Fruit fly (Drosophila melanogaster) whole organism, embryonic: Measurements from ENCODE around the gene RhoBTB.

ENCODE experiments used
- Antp ChIP-seq: fragments of 200-800 bp; sonication (Bioruptor generic); optimal IDR thresholded peaks from 3 replicates; lab custom pipeline; 2016; ENCODE audit warnings: missing biosample characterization, missing genetic modification characterization
- Asciz ChIP-seq: fragments of 200-800 bp; sonication (Bioruptor generic); optimal IDR thresholded peaks from 2 replicates; lab custom pipeline; 2017; ENCODE audit warnings: missing biosample characterization, mild to moderate bottlenecking, missing genetic modification characterization, missing genetic modification reagents
- Atf3 ChIP-seq: fragments of 200-800 bp; sonication (Bioruptor generic); optimal IDR thresholded peaks from 3 replicates; lab custom pipeline; 2016; ENCODE audit warnings: missing biosample characterization, missing genetic modification characterization
- Awh ChIP-seq: fragments of 200-800 bp; sonication (Bioruptor generic); IDR thresholded peaks from 2 replicates; pipeline ENCODE4, ENCODE4 v1.3.6; 2022; ENCODE audit warnings: missing biosample characterization, missing genetic modification characterization
- BEAF-32 ChIP-seq: fragments of 200-800 bp; sonication (Bioruptor generic); optimal IDR thresholded peaks from 3 replicates; lab custom pipeline; 2017; ENCODE audit warnings: missing biosample characterization, missing genetic modification characterization, mild to moderate bottlenecking, moderate library complexity, missing genetic modification reagents
- CG11247 ChIP-seq: fragments of 200-800 bp; sonication (Bioruptor generic); IDR thresholded peaks from 2 replicates; pipeline ENCODE4 v1.3.6; 2022; ENCODE audit warnings: missing biosample characterization, missing genetic modification characterization
- CG12071 ChIP-seq: fragments of 200-800 bp; sonication (Bioruptor generic); optimal IDR thresholded peaks from 3 replicates; lab custom pipeline; 2018; ENCODE audit warnings: missing biosample characterization, mild to moderate bottlenecking, missing genetic modification characterization
- CG12104 ChIP-seq: fragments of 200-800 bp; sonication (Bioruptor generic); optimal IDR thresholded peaks from 3 replicates; lab custom pipeline; 2016; ENCODE audit warnings: missing biosample characterization, missing genetic modification characterization
- CG13123 ChIP-seq: fragments of 200-800 bp; sonication (Bioruptor generic); optimal IDR thresholded peaks from 2 replicates; lab custom pipeline; 2016; ENCODE audit warnings: missing biosample characterization, missing genetic modification characterization
- CG15011 ChIP-seq: fragments of 200-800 bp; sonication (Bioruptor generic); optimal IDR thresholded peaks from 3 replicates; lab custom pipeline; 2018; ENCODE audit warnings: missing biosample characterization, mild to moderate bottlenecking, missing genetic modification characterization
- CG1529 ChIP-seq: fragments of 200-800 bp; sonication (Bioruptor generic); optimal IDR thresholded peaks from 3 replicates; lab custom pipeline; 2018; ENCODE audit warnings: missing biosample characterization, missing genetic modification characterization
- CG17186 ChIP-seq: fragments of 200-800 bp; sonication (Bioruptor generic); optimal IDR thresholded peaks from 3 replicates; lab custom pipeline; 2017; ENCODE audit warnings: missing biosample characterization, missing genetic modification reagents, missing genetic modification characterization
- CG17802 ChIP-seq: fragments of 200-800 bp; sonication (Bioruptor generic); optimal IDR thresholded peaks from 2 replicates; lab custom pipeline; 2018; ENCODE audit warnings: missing biosample characterization, mild to moderate bottlenecking, missing genetic modification characterization, moderate library complexity
- CG18476 ChIP-seq: fragments of 200-800 bp; sonication (Bioruptor generic); optimal IDR thresholded peaks from 2 replicates; lab custom pipeline; 2016; ENCODE audit warnings: missing biosample characterization, mild to moderate bottlenecking, missing genetic modification characterization
- CG2116 ChIP-seq: fragments of 200-800 bp; sonication (Bioruptor generic); optimal IDR thresholded peaks from 3 replicates; lab custom pipeline; 2018; ENCODE audit warnings: missing biosample characterization, mild to moderate bottlenecking, missing genetic modification characterization
- CG32532 ChIP-seq: fragments of 200-800 bp; sonication (Bioruptor generic); IDR thresholded peaks from 2 replicates; pipeline ENCODE4 v1.3.6; 2022; ENCODE audit warnings: missing biosample characterization, missing genetic modification characterization
- CG3407 ChIP-seq: fragments of 200-800 bp; sonication (Bioruptor generic); optimal IDR thresholded peaks from 2 replicates; lab custom pipeline; 2018; ENCODE audit warnings: missing biosample characterization, mild to moderate bottlenecking, missing genetic modification characterization
- CG4328 ChIP-seq: fragments of 200-800 bp; sonication (Bioruptor generic); optimal IDR thresholded peaks from 3 replicates; lab custom pipeline; 2017; ENCODE audit warnings: missing biosample characterization, missing genetic modification reagents, missing genetic modification characterization
- CG4820 ChIP-seq: fragments of 200-800 bp; sonication (Bioruptor generic); optimal IDR thresholded peaks from 3 replicates; lab custom pipeline; 2016; ENCODE audit warnings: missing biosample characterization, missing genetic modification characterization
- CG6654 ChIP-seq: fragments of 200-800 bp; sonication (Bioruptor generic); optimal IDR thresholded peaks from 2 replicates; lab custom pipeline; 2017; ENCODE audit warnings: missing biosample characterization, mild to moderate bottlenecking, missing genetic modification characterization
- CG6791 ChIP-seq: fragments of 200-800 bp; sonication (Bioruptor generic); IDR thresholded peaks from 3 replicates; pipeline ENCODE4 v1.3.6; 2022; ENCODE audit warnings: missing biosample characterization, missing genetic modification characterization; ENCODE audit not compliant: partially characterized antibody
- CG7357 ChIP-seq: fragments of 200-800 bp; sonication (Bioruptor generic); IDR thresholded peaks from 3 replicates; pipeline ENCODE4 v1.3.6; 2022; ENCODE audit warnings: missing biosample characterization, missing genetic modification characterization
- CG7372 ChIP-seq: fragments of 200-800 bp; sonication (Bioruptor generic); IDR thresholded peaks from 2 replicates; pipeline ENCODE4 v1.3.6; 2022; ENCODE audit warnings: missing biosample characterization, missing genetic modification characterization
- CG7839 ChIP-seq: fragments of 200-800 bp; sonication (Bioruptor generic); optimal IDR thresholded peaks from 3 replicates; lab custom pipeline; 2018; ENCODE audit warnings: missing biosample characterization, mild to moderate bottlenecking, missing genetic modification characterization, moderate library complexity
- CG7963 ChIP-seq: fragments of 200-800 bp; sonication (Bioruptor generic); IDR thresholded peaks from 3 replicates; pipeline ENCODE4 v1.3.6; 2022; ENCODE audit warnings: missing biosample characterization, missing genetic modification characterization; ENCODE audit not compliant: partially characterized antibody
- CoRest ChIP-seq: fragments of 200-800 bp; sonication (Bioruptor generic); optimal IDR thresholded peaks from 3 replicates; lab custom pipeline; 2018; ENCODE audit warnings: missing biosample characterization, mild to moderate bottlenecking, missing genetic modification characterization, moderate library complexity
- Elba2 ChIP-seq: fragments of 200-800 bp; sonication (Bioruptor generic); optimal IDR thresholded peaks from 3 replicates; lab custom pipeline; 2016; ENCODE audit warnings: missing biosample characterization, missing genetic modification characterization
- Gsc ChIP-seq: fragments of 200-800 bp; sonication (Bioruptor generic); IDR thresholded peaks from 2 replicates; pipeline ENCODE4 v1.3.6; 2022; ENCODE audit warnings: missing biosample characterization, missing genetic modification characterization
- H2.0 ChIP-seq: fragments of 200-800 bp; sonication (Bioruptor generic); IDR thresholded peaks from 2 replicates; pipeline ENCODE4 v1.3.6; 2022; ENCODE audit warnings: missing biosample characterization, missing genetic modification characterization
- MBD-R2 ChIP-seq: fragments of 200-800 bp; sonication (Bioruptor generic); IDR thresholded peaks from 2 replicates; pipeline ENCODE4 v1.3.6; 2022; ENCODE audit warnings: missing biosample characterization, missing genetic modification characterization
- Mrtf ChIP-seq: fragments of 200-800 bp; sonication (Bioruptor generic); IDR thresholded peaks from 3 replicates; pipeline ENCODE4 v1.3.6; 2022; ENCODE audit warnings: missing biosample characterization, missing genetic modification characterization
- Ptx1 ChIP-seq: fragments of 200-800 bp; sonication (Bioruptor generic); IDR thresholded peaks from 2 replicates; pipeline ENCODE4 v1.3.6; 2022; ENCODE audit warnings: missing biosample characterization, missing genetic modification characterization
- Sox102F ChIP-seq: fragments of 200-800 bp; sonication (Bioruptor generic); optimal IDR thresholded peaks from 2 replicates; lab custom pipeline; 2018; ENCODE audit warnings: missing biosample characterization, mild to moderate bottlenecking, missing genetic modification characterization, moderate library complexity
- Vsx1 ChIP-seq: fragments of 200-800 bp; sonication (Bioruptor generic); optimal IDR thresholded peaks from 2 replicates; lab custom pipeline; 2017; ENCODE audit warnings: missing biosample characterization, mild to moderate bottlenecking, missing genetic modification characterization, missing genetic modification reagents
- bab2 ChIP-seq: fragments of 200-800 bp; sonication (Bioruptor generic); optimal IDR thresholded peaks from 2 replicates; lab custom pipeline; 2016; ENCODE audit warnings: missing biosample characterization, missing genetic modification characterization
- br ChIP-seq: fragments of >200 bp; optimal IDR thresholded peaks from 2 replicates; lab custom pipeline; 2017
- gcm2 ChIP-seq: fragments of 200-800 bp; sonication (Bioruptor generic); optimal IDR thresholded peaks from 2 replicates; lab custom pipeline; 2016; ENCODE audit warnings: missing biosample characterization, missing genetic modification characterization
- ham ChIP-seq: fragments of 200-800 bp; sonication (Bioruptor generic); IDR thresholded peaks from 2 replicates; pipeline ENCODE4 v1.3.6; 2022; ENCODE audit warnings: missing biosample characterization, missing genetic modification characterization
- hbn ChIP-seq: fragments of 200-800 bp; sonication (Bioruptor generic); IDR thresholded peaks from 2 replicates; pipeline ENCODE4 v1.3.6; 2022; ENCODE audit warnings: missing biosample characterization, missing genetic modification characterization; ENCODE audit not compliant: partially characterized antibody
- kni ChIP-seq: fragments of 200-800 bp; sonication (Bioruptor generic); optimal IDR thresholded peaks from 3 replicates; lab custom pipeline; 2017; ENCODE audit warnings: mild to moderate bottlenecking, missing biosample characterization, missing genetic modification reagents, missing genetic modification characterization
- lilli ChIP-seq: fragments of 200-800 bp; sonication (Bioruptor generic); optimal IDR thresholded peaks from 3 replicates; lab custom pipeline; 2016; ENCODE audit warnings: missing biosample characterization, missing genetic modification characterization
- nerfin-2 ChIP-seq: fragments of 200-800 bp; sonication (Bioruptor generic); IDR thresholded peaks from 2 replicates; pipeline ENCODE4 v1.3.6; 2022; ENCODE audit warnings: missing biosample characterization, missing genetic modification characterization; ENCODE audit not compliant: partially characterized antibody
- onecut ChIP-seq: fragments of 200-800 bp; sonication (Bioruptor generic); IDR thresholded peaks from 2 replicates; pipeline ENCODE4 v1.3.6; 2022; ENCODE audit warnings: missing biosample characterization, missing genetic modification characterization
- p53 ChIP-seq: fragments of 200-800 bp; sonication (Bioruptor generic); optimal IDR thresholded peaks from 2 replicates; lab custom pipeline; 2016; ENCODE audit warnings: missing biosample characterization, missing genetic modification characterization
- psq ChIP-seq: fragments of 200-800 bp; sonication (Bioruptor generic); optimal IDR thresholded peaks from 2 replicates; lab custom pipeline; 2017; ENCODE audit warnings: missing biosample characterization, missing genetic modification characterization
- seq ChIP-seq: fragments of 200-800 bp; sonication (Bioruptor generic); IDR thresholded peaks from 2 replicates; pipeline ENCODE4 v1.3.6; 2022; ENCODE audit warnings: missing biosample characterization, missing genetic modification characterization
- slou ChIP-seq: fragments of 200-800 bp; sonication (Bioruptor generic); optimal IDR thresholded peaks from 3 replicates; lab custom pipeline; 2016; ENCODE audit warnings: missing biosample characterization, missing genetic modification characterization
- ssp ChIP-seq: fragments of 200-800 bp; sonication (Bioruptor generic); IDR thresholded peaks from 2 replicates; pipeline ENCODE4 v1.3.6; 2022; ENCODE audit warnings: missing biosample characterization, missing genetic modification characterization
- tap ChIP-seq: fragments of 200-800 bp; optimal IDR thresholded peaks from 3 replicates; lab custom pipeline; 2019; ENCODE audit warnings: missing biosample characterization, mild to moderate bottlenecking, missing genetic modification characterization, moderate library complexity
- vfl ChIP-seq: fragments of 200-800 bp; sonication (Bioruptor generic); optimal IDR thresholded peaks from 2 replicates; lab custom pipeline; 2016; ENCODE audit warnings: missing biosample characterization, missing genetic modification characterization

RhoBTB gene

dm6 chr3L:20347762-20348580, 28.1 kb upstream of the RhoBTB start, which contains the start of the genes Rbbp5 and eRF1 (continued):
- TF ChIP-seq CG6654 (GFP tag; lab: Kevin White, UChicago) (no peak), slou (peak; percentile 74), CG11247 (no peak), Ptx1 (peak; percentile 81), CG12104 (GFP tag; lab: Kevin White, UChicago) (peak; percentile 60), CG7372 (GFP tag; lab: Robert Waterston, UW) (peak; percentile 82), MBD-R2 (GFP tag; lab: Robert Waterston, UW) (peak; percentile 70), CG3407 (GFP tag; lab: Kevin White, UChicago) (no peak), hbn (peak; percentile 79), CG15011 (no peak), Sox102F (GFP tag; lab: Kevin White, UChicago) (no peak), CG17186 (GFP tag; lab: Kevin White, UChicago) (peak; percentile 48), gcm2 (GFP tag; lab: Kevin White, UChicago) (peak; percentile 38), Atf3 (GFP tag; lab: Kevin White, UChicago) (peak; percentile 50), p53 (GFP tag; lab: Kevin White, UChicago) (no peak), CG17802 (tag; lab: Kevin White, UChicago) (peak; percentile 50), Elba2 (GFP tag; lab: Kevin White, UChicago) (peak; percentile 53), CG32532 (GFP tag; lab: Robert Waterston, UW) (peak; percentile 87), bab2 (peak; percentile 60), nerfin-2 (GFP tag; lab: Robert Waterston, UW) (peak; percentile 87), onecut (GFP tag; lab: Robert Waterston, UW) (no peak), CG7357 (GFP tag; lab: Robert Waterston, UW) (peak; percentile 49; the same call in 2 of the 3 replicates), psq (GFP tag; lab: Kevin White, UChicago) (peak; percentile 32), tap (tag; lab: Kevin White, UChicago) (no peak), seq (GFP tag; lab: Robert Waterston, UW) (peak; percentile 41; the same call in 1 of the 2 replicates), CG13123 (GFP tag; lab: Kevin White, UChicago) (peak; percentile 71), CG7839 (tag; lab: Kevin White, UChicago) (no peak), CG6791 (peak; percentile 94), CG7963 (peak; percentile 84), Asciz (no peak), BEAF-32 (GFP tag; lab: Kevin White, UChicago) (peak; percentile 95), Mrtf (GFP tag; lab: Robert Waterston, UW) (no peak), Gsc (GFP tag; lab: Robert Waterston, UW) (no peak), CoRest (peak; percentile 88), CG4820 (GFP tag; lab: Kevin White, UChicago) (peak; percentile 73), ssp (no peak; the same call in 1 of the 2 replicates), Awh (GFP tag; lab: Robert Waterston, UW) (peak; percentile 75), CG2116 (peak; percentile 78), Vsx1 (no peak), CG4328 (GFP tag; lab: Kevin White, UChicago) (peak; percentile 10), CG18476 (GFP tag; lab: Kevin White, UChicago) (peak; percentile 66), br (no peak), kni (GFP tag; lab: Kevin White, UChicago) (no peak), CG1529 (peak; percentile 12), H2.0 (GFP tag; lab: Robert Waterston, UW) (no peak; the same call in 1 of the 2 replicates), lilli (peak; percentile 84), ham (GFP tag; lab: Robert Waterston, UW) (peak; percentile 47; the same call in 1 of the 2 replicates), Antp (GFP tag; lab: Kevin White, UChicago) (peak; percentile 53), vfl (GFP tag; lab: Kevin White, UChicago) (peak; percentile 71), CG12071 (GFP tag; lab: Kevin White, UChicago) (no peak)
